Worm (Caenorhabditis elegans) whole organism, early embryonic: ENCODE measurements around the gene F20B10.3.

ENCODE experiments used
- B0310.2 ChIP-seq: sonication (generic microtip); optimal IDR thresholded peaks from 2 replicates; lab custom pipeline; 2016; ENCODE audit warnings: mild to moderate bottlenecking, missing genetic modification characterization, missing compliant biosample characterization
- F13C5.2 ChIP-seq: sonication (generic microtip); optimal IDR thresholded peaks from 2 replicates; lab custom pipeline; 2017; ENCODE audit warnings: mild to moderate bottlenecking, missing genetic modification characterization, inconsistent platforms, missing compliant biosample characterization
- aly-1 ChIP-seq: sonication (generic microtip); optimal IDR thresholded peaks from 2 replicates; lab custom pipeline; 2016; ENCODE audit warnings: missing genetic modification characterization, missing compliant biosample characterization
- ama-1 ChIP-seq: fragments of 150-350 bp; optimal IDR thresholded peaks from 2 replicates; lab custom pipeline; 2014
- ceh-13 ChIP-seq: fragments of 200-800 bp; sonication (Bioruptor generic); optimal IDR thresholded peaks from 2 replicates; lab custom pipeline; 2018; ENCODE audit warnings: mild to moderate bottlenecking, missing genetic modification characterization, missing compliant biosample characterization
- ceh-36 ChIP-seq: sonication (generic microtip); optimal IDR thresholded peaks from 2 replicates; lab custom pipeline; 2016; ENCODE audit warnings: missing genetic modification characterization, inconsistent platforms, missing compliant biosample characterization
- ets-7 ChIP-seq: sonication (generic microtip); optimal IDR thresholded peaks from 2 replicates; lab custom pipeline; 2016; ENCODE audit warnings: missing genotype, missing genetic modification characterization, missing compliant biosample characterization
- flt-1 ChIP-seq: fragments of 200-800 bp; sonication (Bioruptor generic); IDR thresholded peaks from 2 replicates; pipeline ENCODE4 v1.3.6; 2022; ENCODE audit warnings: missing genetic modification characterization, missing compliant biosample characterization
- hmbx-1 ChIP-seq: sonication (generic microtip); optimal IDR thresholded peaks from 2 replicates; lab custom pipeline; 2016; ENCODE audit warnings: mild to moderate bottlenecking, missing genetic modification characterization, missing compliant biosample characterization
- hmg-4 ChIP-seq: fragments of 200-800 bp; sonication (Bioruptor generic); optimal IDR thresholded peaks from 2 replicates; lab custom pipeline; 2018; ENCODE audit warnings: mild to moderate bottlenecking, missing genetic modification characterization, missing compliant biosample characterization
- hnd-1 ChIP-seq: sonication (generic microtip); optimal IDR thresholded peaks from 2 replicates; lab custom pipeline; 2016; ENCODE audit warnings: missing genetic modification characterization, missing compliant biosample characterization
- pes-1 ChIP-seq: fragments of 200-800 bp; sonication (Bioruptor generic); IDR thresholded peaks from 2 replicates; pipeline ENCODE4 v1.3.6; 2022; ENCODE audit warnings: missing genetic modification reagents, missing genetic modification characterization, missing compliant biosample characterization
- scrt-1 ChIP-seq: fragments of 200-800 bp; sonication (Bioruptor generic); IDR thresholded peaks from 2 replicates; pipeline ENCODE4 v1.3.6; 2022; ENCODE audit warnings: missing genetic modification characterization, missing compliant biosample characterization
- sea-1 ChIP-seq: fragments of 200-800 bp; sonication (Bioruptor generic); conservative IDR thresholded peaks from 2 replicates; pipeline ENCODE4 v1.3.6; 2022; ENCODE audit warnings: missing genetic modification characterization, missing compliant biosample characterization
- tbx-11 ChIP-seq: fragments of 200-800 bp; sonication (Bioruptor generic); IDR thresholded peaks from 2 replicates; pipeline ENCODE4 v1.3.6; 2022; ENCODE audit warnings: missing genetic modification characterization, missing compliant biosample characterization
- tbx-37 ChIP-seq: fragments of 200-800 bp; sonication (Bioruptor generic); conservative IDR thresholded peaks from 2 replicates; pipeline ENCODE4 v1.3.6; 2022; ENCODE audit warnings: missing genetic modification reagents, missing genetic modification characterization, missing compliant biosample characterization
- tra-4 ChIP-seq: sonication (generic microtip); optimal IDR thresholded peaks from 2 replicates; lab custom pipeline; 2017; ENCODE audit warnings: missing genetic modification characterization, missing compliant biosample characterization

Gene F20B10.3

DNA sequence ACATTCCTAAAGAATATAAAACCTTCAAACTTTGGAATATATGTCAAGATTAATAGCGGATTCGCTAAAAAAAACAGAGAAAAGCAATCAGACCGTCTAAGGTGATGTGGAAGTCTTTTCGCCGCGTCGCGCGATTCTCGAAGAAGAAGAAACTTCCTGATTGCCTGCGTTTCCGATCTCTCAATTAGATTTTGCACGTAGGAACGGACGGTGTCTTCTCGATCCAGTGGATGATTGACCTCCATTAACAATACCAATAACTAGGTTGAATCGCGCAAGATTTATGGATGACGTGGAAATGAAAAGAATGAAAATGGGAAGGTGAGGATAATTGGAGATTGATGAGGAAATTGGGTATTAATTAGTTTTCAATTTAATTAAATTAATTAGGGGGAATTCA lies 49.1 kb downstream of the F20B10.3 start:
- TF ChIP-seq tra-4 (tag; lab: Kevin White, UChicago) (no peak), sea-1 (GFP tag; lab: Robert Waterston, UW) (no peak), tbx-11 (GFP tag; lab: Robert Waterston, UW) (no peak), aly-1 (no peak), tbx-37 (GFP tag; lab: Robert Waterston, UW) (no peak), ceh-36 (tag; lab: Kevin White, UChicago) (no peak), flt-1 (GFP tag; lab: Robert Waterston, UW) (no peak), ets-7 (no peak), pes-1 (GFP tag; lab: Robert Waterston, UW) (no peak), B0310.2 (no peak), ceh-13 (no peak), scrt-1 (no peak), hnd-1 (no peak), hmg-4 (GFP tag; lab: Kevin White, UChicago) (no peak), F13C5.2 (tag; lab: Kevin White, UChicago) (no peak), hmbx-1 (tag; lab: Kevin White, UChicago) (no peak), ama-1 (lab: Kevin White, UChicago) (no peak)

DNA sequence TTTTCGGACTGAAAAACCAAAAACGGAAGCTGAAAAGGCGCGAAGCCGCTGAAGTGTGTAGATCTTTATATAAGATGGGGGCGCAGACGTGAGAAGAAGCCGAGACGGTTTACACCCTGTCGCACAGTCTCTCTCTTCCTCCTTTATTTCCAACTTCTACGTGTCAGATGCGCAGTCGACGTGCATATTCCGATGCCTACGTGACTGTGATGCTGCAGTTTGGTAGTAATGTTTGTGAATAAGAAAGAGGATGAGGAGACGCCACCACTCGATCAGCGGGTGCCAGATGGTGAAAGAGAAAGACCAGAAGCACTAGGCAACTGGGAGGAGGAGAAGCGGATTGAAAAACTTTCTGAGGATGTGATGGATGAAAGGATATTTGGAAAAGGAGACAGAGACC lies 50.2 kb downstream of the F20B10.3 start:
- TF ChIP-seq B0310.2 (no peak), ama-1 (lab: Kevin White, UChicago) (no peak), hnd-1 (no peak), ceh-13 (no peak), F13C5.2 (tag; lab: Kevin White, UChicago) (no peak), aly-1 (no peak), tbx-37 (GFP tag; lab: Robert Waterston, UW) (no peak), hmbx-1 (tag; lab: Kevin White, UChicago) (no peak), scrt-1 (no peak), tbx-11 (GFP tag; lab: Robert Waterston, UW) (no peak), flt-1 (GFP tag; lab: Robert Waterston, UW) (no peak), pes-1 (GFP tag; lab: Robert Waterston, UW) (no peak), sea-1 (GFP tag; lab: Robert Waterston, UW) (no peak)
